Worm (Caenorhabditis elegans) whole organism, early embryonic: Measurements from ENCODE around the gene meg-2.

Source experiments
- F13C5.2 ChIP-seq: sonication (generic microtip); optimal IDR thresholded peaks from 2 replicates; lab custom pipeline; 2017; ENCODE audit warnings: mild to moderate bottlenecking, missing genetic modification characterization, inconsistent platforms, missing compliant biosample characterization
- aly-1 ChIP-seq: sonication (generic microtip); optimal IDR thresholded peaks from 2 replicates; lab custom pipeline; 2016; ENCODE audit warnings: missing genetic modification characterization, missing compliant biosample characterization
- ama-1 ChIP-seq: fragments of 150-350 bp; optimal IDR thresholded peaks from 2 replicates; lab custom pipeline; 2014
- ceh-13 ChIP-seq: fragments of 200-800 bp; sonication (Bioruptor generic); optimal IDR thresholded peaks from 2 replicates; lab custom pipeline; 2018; ENCODE audit warnings: mild to moderate bottlenecking, missing genetic modification characterization, missing compliant biosample characterization
- tbx-11 ChIP-seq: fragments of 200-800 bp; sonication (Bioruptor generic); IDR thresholded peaks from 2 replicates; pipeline ENCODE4 v1.3.6; 2022; ENCODE audit warnings: missing genetic modification characterization, missing compliant biosample characterization

DNA sequence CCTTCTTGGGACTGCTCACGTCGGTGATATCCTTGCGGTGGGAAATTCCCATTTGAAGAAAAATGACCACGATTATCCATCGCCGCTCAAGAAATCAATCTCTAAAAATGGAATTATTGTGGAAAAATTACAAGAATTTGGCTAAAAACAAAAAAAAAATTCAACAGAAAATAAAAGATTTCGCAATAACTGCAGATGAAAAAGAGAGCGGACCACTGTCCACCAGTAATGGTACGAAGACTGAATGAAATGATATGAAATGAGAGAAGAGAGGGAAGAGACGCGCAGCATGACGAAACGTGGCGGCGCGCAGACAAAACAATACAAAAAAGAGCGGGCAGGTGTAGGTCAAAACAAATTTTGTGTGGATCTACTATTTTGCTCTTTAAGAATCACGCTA, 3.6 kb upstream of the meg-2 start, which contains the start of gene meg-1:
- TF ChIP-seq tbx-11 (GFP tag; lab: Robert Waterston, UW) (no peak), F13C5.2 (tag; lab: Kevin White, UChicago) (no peak), ama-1 (lab: Kevin White, UChicago) (no peak), aly-1 (no peak), ceh-13 (no peak)
